Fruit fly (Drosophila melanogaster) whole organism, wandering third instar larva: ENCODE measurements around the gene Ms.

Experiments
- Abd-B ChIP-seq: fragments of >200 bp; optimal IDR thresholded peaks from 2 replicates; lab custom pipeline; 2017; ENCODE audit warnings: missing biosample characterization, missing genetic modification characterization
- CG32264 ChIP-seq: fragments of 200-800 bp; sonication (Bioruptor generic); optimal IDR thresholded peaks from 2 replicates; lab custom pipeline; 2016; ENCODE audit warnings: missing biosample characterization, missing genetic modification characterization
- CG9705 ChIP-seq: fragments of 200-800 bp; sonication (Bioruptor generic); optimal IDR thresholded peaks from 2 replicates; lab custom pipeline; 2018; ENCODE audit warnings: missing biosample characterization, mild to moderate bottlenecking, missing genetic modification characterization
- Dfd ChIP-seq: fragments of >200 bp; optimal IDR thresholded peaks from 2 replicates; lab custom pipeline; 2017; ENCODE audit warnings: missing biosample characterization, missing genetic modification characterization
- Dif ChIP-seq: fragments of 200-275, 200-300 bp; sonication (Bioruptor generic); optimal IDR thresholded peaks from 2 replicates; lab custom pipeline; 2018; ENCODE audit warnings: missing biosample characterization, missing genetic modification characterization; ENCODE audit not compliant: partially characterized antibody
- GATAd ChIP-seq: sonication (Bioruptor generic); optimal IDR thresholded peaks from 2 replicates; lab custom pipeline; 2016; ENCODE audit warnings: missing biosample characterization, missing genetic modification characterization
- HLH106 ChIP-seq: fragments of 200-800 bp; optimal IDR thresholded peaks from 3 replicates; lab custom pipeline; 2019; ENCODE audit warnings: missing biosample characterization, mild to moderate bottlenecking, missing genetic modification characterization, moderate library complexity
- Hnf4 ChIP-seq: fragments of 200-800 bp; sonication (Bioruptor generic); optimal IDR thresholded peaks from 2 replicates; lab custom pipeline; 2016; ENCODE audit warnings: missing biosample characterization, mild to moderate bottlenecking, missing genetic modification characterization
- Hr78 ChIP-seq: fragments of >200 bp; optimal IDR thresholded peaks from 2 replicates; lab custom pipeline; 2017; ENCODE audit warnings: missing biosample characterization, missing genetic modification characterization
- Hr83 ChIP-seq: fragments of 200-300 bp; sonication (Bioruptor generic); optimal IDR thresholded peaks from 2 replicates; lab custom pipeline; 2016; ENCODE audit warnings: missing biosample characterization, mild to moderate bottlenecking, missing genetic modification characterization, moderate library complexity; ENCODE audit not compliant: poor library complexity, severe bottlenecking
- Jra ChIP-seq: sonication (Bioruptor generic); optimal IDR thresholded peaks from 2 replicates; lab custom pipeline; 2016; ENCODE audit warnings: missing biosample characterization, missing genetic modification characterization
- Mio ChIP-seq: sonication (Bioruptor generic); optimal IDR thresholded peaks from 2 replicates; lab custom pipeline; 2016; ENCODE audit warnings: missing biosample characterization, missing genetic modification characterization
- Myc ChIP-seq: fragments of >200 bp; optimal IDR thresholded peaks from 2 replicates; lab custom pipeline; 2017
- N ChIP-seq: fragments of >200 bp; optimal IDR thresholded peaks from 2 replicates; lab custom pipeline; 2018; ENCODE audit warnings: missing biosample characterization, missing external identifiers, missing genetic modification characterization
- OdsH ChIP-seq: fragments of 200-800 bp; sonication (Bioruptor generic); optimal IDR thresholded peaks from 2 replicates; lab custom pipeline; 2016; ENCODE audit warnings: missing biosample characterization, mild to moderate bottlenecking, missing genetic modification characterization
- Rel ChIP-seq, 2 experiments: fragments of 200-800 bp; sonication (Bioruptor generic) in 1 of 2; optimal IDR thresholded peaks; 2 replicates in 1 of 2; 3 replicates in 1 of 2; lab custom pipeline; 2016 to 2019; ENCODE audit warnings: mild to moderate bottlenecking in 2 of 2, missing biosample characterization in 2 of 2, missing genetic modification characterization in 2 of 2, moderate library complexity in 1 of 2
- Sp1 ChIP-seq: fragments of 200-800 bp; sonication (Bioruptor generic); optimal IDR thresholded peaks from 3 replicates; lab custom pipeline; 2019; ENCODE audit warnings: missing biosample characterization, mild to moderate bottlenecking, missing genetic modification characterization, moderate library complexity
- Vsx2 ChIP-seq: fragments of 200-300, 225-300 bp; sonication (Bioruptor generic); optimal IDR thresholded peaks from 2 replicates; lab custom pipeline; 2018; ENCODE audit warnings: missing biosample characterization, missing genetic modification characterization; ENCODE audit not compliant: partially characterized antibody
- br ChIP-seq: fragments of 200-800 bp; sonication (Bioruptor generic); optimal IDR thresholded peaks from 2 replicates; lab custom pipeline; 2016; ENCODE audit warnings: missing biosample characterization, missing genetic modification characterization
- brk ChIP-seq: fragments of 200-800 bp; sonication (Bioruptor generic); optimal IDR thresholded peaks from 2 replicates; lab custom pipeline; 2016; ENCODE audit warnings: missing biosample characterization, mild to moderate bottlenecking, missing genetic modification characterization
- dmrt93B ChIP-seq: fragments of 200-800 bp; sonication (Bioruptor generic); optimal IDR thresholded peaks from 2 replicates; lab custom pipeline; 2018; ENCODE audit warnings: missing biosample characterization, mild to moderate bottlenecking, missing genetic modification characterization
- dsf ChIP-seq: sonication (Bioruptor generic); optimal IDR thresholded peaks from 2 replicates; lab custom pipeline; 2016; ENCODE audit warnings: missing biosample characterization, missing genetic modification characterization, borderline replicate concordance
- ey ChIP-seq: fragments of 200-800 bp; sonication (Bioruptor generic); optimal IDR thresholded peaks from 2 replicates; lab custom pipeline; 2016; ENCODE audit warnings: missing biosample characterization, missing genetic modification characterization
- foxo ChIP-seq, 2 experiments: fragments of 200-800 bp; sonication (Bioruptor generic); optimal IDR thresholded peaks; 2 replicates in 1 of 2; 3 replicates in 1 of 2; lab custom pipeline; 2016 to 2017; ENCODE audit warnings: missing biosample characterization in 2 of 2, missing genetic modification characterization in 2 of 2
- fru ChIP-seq: fragments of 200-800 bp; sonication (Bioruptor generic); optimal IDR thresholded peaks from 3 replicates; lab custom pipeline; 2016; ENCODE audit warnings: missing biosample characterization, mild to moderate bottlenecking, missing genetic modification characterization
- h ChIP-seq: fragments of 200-800 bp; sonication (Bioruptor generic); optimal IDR thresholded peaks from 3 replicates; lab custom pipeline; 2016; ENCODE audit warnings: missing biosample characterization, mild to moderate bottlenecking, missing genetic modification characterization
- jim ChIP-seq: fragments of 175-275, 200-325 bp; sonication (Bioruptor generic); optimal IDR thresholded peaks from 2 replicates; lab custom pipeline; 2016; ENCODE audit warnings: missing biosample characterization, mild to moderate bottlenecking, missing genetic modification characterization
- lola ChIP-seq: fragments of >200 bp; optimal IDR thresholded peaks from 2 replicates; lab custom pipeline; 2017; ENCODE audit warnings: missing biosample characterization, missing genetic modification characterization
- pan ChIP-seq: fragments of >200 bp; optimal IDR thresholded peaks from 2 replicates; lab custom pipeline; 2017
- psq ChIP-seq: fragments of 200-800 bp; sonication (Bioruptor generic); optimal IDR thresholded peaks from 3 replicates; lab custom pipeline; 2017; ENCODE audit warnings: missing biosample characterization, mild to moderate bottlenecking, missing genetic modification characterization, moderate library complexity
- rgr ChIP-seq: fragments of 200-800 bp; sonication (Bioruptor generic); optimal IDR thresholded peaks from 3 replicates; lab custom pipeline; 2016; ENCODE audit warnings: missing biosample characterization, mild to moderate bottlenecking, missing genetic modification characterization
- sv ChIP-seq: fragments of 200-800 bp; sonication (Bioruptor generic); optimal IDR thresholded peaks from 3 replicates; lab custom pipeline; 2016; ENCODE audit warnings: missing biosample characterization, missing genetic modification characterization
- tai ChIP-seq: sonication (Bioruptor generic); optimal IDR thresholded peaks from 2 replicates; lab custom pipeline; 2016; ENCODE audit warnings: missing biosample characterization, missing genetic modification characterization
- woc ChIP-seq: sonication (Bioruptor generic); optimal IDR thresholded peaks from 2 replicates; lab custom pipeline; 2016; ENCODE audit warnings: missing biosample characterization, mild to moderate bottlenecking, missing genetic modification characterization

The Ms gene

DNA sequence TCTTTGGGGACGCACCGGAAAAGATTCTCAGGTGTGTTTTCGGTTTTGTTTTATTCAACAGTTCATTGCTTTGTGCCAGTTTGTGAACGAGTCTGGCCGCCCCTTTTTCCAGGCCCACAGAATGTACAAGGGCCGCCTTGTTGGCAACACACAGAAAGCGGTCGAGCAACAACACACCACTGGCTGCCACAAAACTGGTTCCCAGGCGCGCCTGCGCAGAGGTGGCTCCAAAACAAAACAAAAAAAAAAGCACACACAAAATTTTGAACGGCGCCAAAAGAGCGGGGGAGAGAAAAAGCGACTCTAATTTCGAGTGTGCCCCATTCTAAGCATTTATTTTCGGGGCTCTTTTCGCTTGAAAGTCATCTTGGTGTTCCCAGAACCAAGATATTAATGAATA is 42.2 kb upstream of the Ms start:
- TF ChIP-seq Sp1 (GFP tag; lab: Kevin White, UChicago) (no peak), Rel (GFP tag; optimal IDR thresholded peaks at IDR 0.05; lab: Kevin White, UChicago) (no peak), Rel (tag; optimal IDR thresholded peaks at IDR 0.05; lab: Kevin White, UChicago) (no peak), tai (no peak), CG9705 (GFP tag; lab: Kevin White, UChicago) (no peak), ey (GFP tag; lab: Kevin White, UChicago) (no peak), Vsx2 (GFP tag; lab: Kevin White, UChicago) (peak; percentile 19), Mio (GFP tag; lab: Kevin White, UChicago) (no peak), Jra (no peak), Hr83 (peak; percentile 29), CG32264 (GFP tag; lab: Kevin White, UChicago) (no peak), GATAd (GFP tag; lab: Kevin White, UChicago) (no peak), brk (GFP tag; lab: Kevin White, UChicago) (no peak), fru (GFP tag; lab: Kevin White, UChicago) (no peak), Dif (GFP tag; lab: Kevin White, UChicago) (peak; percentile 7), h (GFP tag; lab: Kevin White, UChicago) (no peak)

DNA sequence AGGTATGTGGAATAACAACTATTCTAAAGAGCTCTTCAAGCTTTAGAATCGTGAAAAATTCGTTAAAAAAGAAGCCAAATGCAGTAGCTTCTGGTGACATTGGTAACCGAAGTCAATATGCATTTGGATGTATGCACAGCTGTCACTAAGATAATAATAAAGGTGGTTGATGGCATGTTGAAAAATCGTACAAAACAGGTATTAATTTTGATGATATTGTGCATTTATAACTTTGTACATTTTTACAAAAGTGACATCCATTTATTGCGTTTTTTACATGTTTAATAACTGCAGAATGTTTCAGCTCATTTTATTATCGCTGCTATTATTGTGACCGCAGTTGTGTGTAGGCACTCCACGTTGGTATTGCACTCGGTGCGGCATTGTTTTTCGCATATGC is 39.8 kb upstream of the Ms start:
- TF ChIP-seq foxo (GFP tag; optimal IDR thresholded peaks at IDR 0.05; lab: Kevin White, UChicago) (peak in 1 of 2 experiments; percentile 32), h (GFP tag; lab: Kevin White, UChicago) (no peak), rgr (GFP tag; lab: Kevin White, UChicago) (no peak), Dfd (GFP tag; lab: Kevin White, UChicago) (no peak), OdsH (GFP tag; lab: Kevin White, UChicago) (peak; percentile 1), Hnf4 (no peak), lola (GFP tag; lab: Kevin White, UChicago) (no peak), CG9705 (GFP tag; lab: Kevin White, UChicago) (no peak), N (GFP tag; lab: Kevin White, UChicago) (no peak), ey (GFP tag; lab: Kevin White, UChicago) (no peak), pan (lab: Kevin White, UChicago) (no peak), Vsx2 (GFP tag; lab: Kevin White, UChicago) (no peak), tai (no peak), jim (no peak), Abd-B (GFP tag; lab: Kevin White, UChicago) (no peak), Myc (no peak), Hr83 (peak; percentile 88), Hr78 (GFP tag; lab: Kevin White, UChicago) (no peak), GATAd (GFP tag; lab: Kevin White, UChicago) (no peak), brk (GFP tag; lab: Kevin White, UChicago) (no peak), dsf (GFP tag; lab: Kevin White, UChicago) (no peak), Dif (GFP tag; lab: Kevin White, UChicago) (no peak), sv (no peak), Jra (no peak), woc (GFP tag; lab: Kevin White, UChicago) (no peak), CG32264 (GFP tag; lab: Kevin White, UChicago) (no peak)

DNA sequence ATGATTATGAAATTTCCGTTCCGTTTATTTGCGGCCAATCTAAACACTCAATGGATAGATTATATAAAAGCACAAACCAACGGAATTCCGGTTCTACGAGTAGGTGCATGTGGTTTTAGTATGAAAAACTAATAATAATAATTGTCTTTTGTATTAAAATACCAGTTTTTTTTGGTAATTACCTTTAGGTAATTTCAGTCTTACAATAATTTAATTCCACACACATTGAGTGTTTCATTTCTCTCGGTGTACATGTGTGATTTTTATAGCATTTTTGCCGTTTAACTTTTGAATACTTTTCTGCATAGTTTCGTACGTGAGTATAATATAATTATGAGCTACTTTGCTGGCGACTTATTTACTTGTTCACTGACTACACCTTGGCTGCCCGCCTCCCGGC is 38.3 kb upstream of the Ms start:
- TF ChIP-seq brk (GFP tag; lab: Kevin White, UChicago), result no peak
- no peak for TF ChIP-seq Hr83
- no peak for TF ChIP-seq Rel (GFP tag; optimal IDR thresholded peaks at IDR 0.05; lab: Kevin White, UChicago)
- TF ChIP-seq Rel (tag; optimal IDR thresholded peaks at IDR 0.05; lab: Kevin White, UChicago), result no peak
- TF ChIP-seq sv, result no peak
- TF ChIP-seq dsf (GFP tag; lab: Kevin White, UChicago), result no peak
- TF ChIP-seq Mio (GFP tag; lab: Kevin White, UChicago), result no peak
- no peak for TF ChIP-seq br
- no peak for TF ChIP-seq fru (GFP tag; lab: Kevin White, UChicago)
- no peak for TF ChIP-seq CG9705 (GFP tag; lab: Kevin White, UChicago)
- TF ChIP-seq, all 38 proteins: peak for 0

DNA sequence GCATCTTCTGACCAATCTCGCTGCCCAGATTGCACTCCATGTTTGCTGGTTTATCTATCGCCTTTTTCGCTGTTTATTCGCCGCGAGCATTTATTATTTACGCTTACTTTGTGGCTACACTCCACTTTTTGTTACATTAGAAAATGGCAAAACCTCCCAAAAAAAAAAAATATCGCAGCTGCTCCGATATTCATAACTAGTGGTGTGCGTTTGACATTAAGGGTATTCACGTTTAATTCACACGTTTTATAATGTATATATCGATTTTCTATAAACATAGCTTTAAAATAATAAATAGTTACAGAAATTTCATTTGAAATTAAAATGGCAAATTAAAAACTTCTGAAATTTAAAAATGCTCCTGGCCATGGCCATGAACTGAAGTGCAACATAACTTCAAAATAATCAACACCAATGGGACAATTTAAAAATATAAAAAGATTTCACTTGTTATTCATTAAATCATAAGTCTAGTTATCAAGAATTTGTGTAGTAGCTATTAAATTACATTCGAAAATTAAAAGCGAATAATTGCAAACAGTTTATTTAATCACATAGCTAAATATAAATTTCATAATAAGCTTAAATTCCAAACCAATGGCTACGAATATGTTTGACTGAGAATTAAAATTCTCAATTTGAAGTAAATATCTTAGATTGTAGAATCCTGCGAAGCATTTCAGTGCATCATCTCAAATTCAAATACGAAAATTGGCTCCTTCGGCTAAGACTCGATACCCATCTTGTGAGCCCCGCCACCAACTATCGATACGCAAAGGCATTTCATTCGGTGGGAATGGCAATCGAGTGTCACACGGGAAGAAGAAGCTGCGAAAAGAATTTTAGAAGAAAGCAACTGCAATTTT is 22.9 kb upstream of the Ms start, which contains the start of the genes Nab2 and BRWD3:
TSS of gene Nab2 (minus strand) at position 203 of the 866 bp plus-strand sequence.
TSS of gene BRWD3 (plus strand) at position 784 of the 866 bp plus-strand sequence.
- no peak for TF ChIP-seq fru (GFP tag; lab: Kevin White, UChicago)
- no peak for TF ChIP-seq woc (GFP tag; lab: Kevin White, UChicago)
- peak; percentile 26 for TF ChIP-seq Myc
- TF ChIP-seq dsf (GFP tag; lab: Kevin White, UChicago), result no peak
- TF ChIP-seq ey (GFP tag; lab: Kevin White, UChicago), result peak; percentile 31
- peak; percentile 7 for TF ChIP-seq HLH106
- TF ChIP-seq psq (GFP tag; lab: Kevin White, UChicago), result peak; percentile 48
- TF ChIP-seq dmrt93B (GFP tag; lab: Kevin White, UChicago), result no peak
- no peak for TF ChIP-seq Mio (GFP tag; lab: Kevin White, UChicago)
- peak; percentile 66 for TF ChIP-seq Hr83
- TF ChIP-seq sv, result peak; percentile 28
- TF ChIP-seq foxo (GFP tag; optimal IDR thresholded peaks at IDR 0.05; lab: Kevin White, UChicago), result peak in 1 of 2 experiments; percentile 32
- no peak for TF ChIP-seq OdsH (GFP tag; lab: Kevin White, UChicago)
- TF ChIP-seq br, result no peak
- TF ChIP-seq Vsx2 (GFP tag; lab: Kevin White, UChicago), result no peak
- peak; percentile 15 for TF ChIP-seq CG9705 (GFP tag; lab: Kevin White, UChicago)
